Worm (Caenorhabditis elegans) whole organism, young adult: ENCODE results near the gene psd-1.

Experiments
- C17E4.6 ChIP-seq: fragments of 200-800 bp; sonication (Bioruptor generic); IDR thresholded peaks from 2 replicates; pipeline ENCODE4 v1.3.6; 2022; ENCODE audit warnings: missing genetic modification reagents, missing genetic modification characterization, missing compliant biosample characterization
- ceh-79 ChIP-seq: sonication (generic microtip); optimal IDR thresholded peaks from 2 replicates; lab custom pipeline; 2017; ENCODE audit warnings: mild to moderate bottlenecking, missing genetic modification characterization, missing compliant biosample characterization
- ekl-4 ChIP-seq: fragments of 200-800 bp; sonication (Bioruptor generic); IDR thresholded peaks from 2 replicates; pipeline ENCODE4 v1.3.6; 2022; ENCODE audit warnings: missing genetic modification reagents, missing genetic modification characterization, missing compliant biosample characterization
- nfya-1 ChIP-seq: sonication (generic microtip); optimal IDR thresholded peaks from 2 replicates; lab custom pipeline; 2017; ENCODE audit warnings: antibody characterized with exemption, missing compliant biosample characterization, missing genetic modification characterization, borderline replicate concordance; ENCODE audit not compliant: insufficient read depth
- sea-2 ChIP-seq: fragments of 200-800 bp; sonication (Bioruptor generic); IDR thresholded peaks from 2 replicates; pipeline ENCODE4 v1.3.6; 2022; ENCODE audit warnings: missing genetic modification characterization, missing compliant biosample characterization
- snpc-3.4 ChIP-seq: sonication (generic microtip); optimal IDR thresholded peaks from 2 replicates; lab custom pipeline; 2017; ENCODE audit warnings: missing genetic modification characterization, mild to moderate bottlenecking, missing compliant biosample characterization, antibody characterized with exemption, moderate library complexity, missing genotype, missing genetic modification reagents
- snpc-4 ChIP-seq, 5 experiments: fragments of 150-350 bp in 1 of 5; sonication (generic microtip) in 4 of 5; optimal IDR thresholded peaks; 2 replicates each; lab custom pipeline; 2014 to 2018; ENCODE audit warnings: missing genetic modification characterization in 5 of 5, missing biosample characterization in 3 of 5, antibody characterized with exemption in 2 of 5, mild to moderate bottlenecking in 2 of 5, missing compliant biosample characterization in 2 of 5, missing genotype in 2 of 5, moderate library complexity in 2 of 5, missing genetic modification reagents in 1 of 5
- unc-62 ChIP-seq: fragments of 150-350 bp; optimal IDR thresholded peaks from 2 replicates; lab custom pipeline; 2014; ENCODE audit warnings: missing biosample characterization, missing genetic modification reagents, missing genetic modification characterization

- TF ChIP-seq ekl-4: no peak
- TF ChIP-seq sea-2: no peak
- TF ChIP-seq ceh-79 (tag; lab: Kevin White, UChicago): no peak
- TF ChIP-seq unc-62: no peak
- TF ChIP-seq C17E4.6 (GFP tag; lab: Robert Waterston, UW): no peak
- TF ChIP-seq snpc-4 (GFP tag; optimal IDR thresholded peaks at IDR 0.05; lab: Kevin White, UChicago): no peak
- no peak for TF ChIP-seq snpc-4 (tag; optimal IDR thresholded peaks at IDR 0.05; lab: Kevin White, UChicago)
- no peak for TF ChIP-seq nfya-1 (tag; lab: Kevin White, UChicago)
- no peak for TF ChIP-seq snpc-3.4 (tag; lab: Kevin White, UChicago)
Observed at ce11 chrIII:7229687-7230086, 45.5 kb downstream of the psd-1 start, which contains the start of gene R151.8.
